Worm (Caenorhabditis elegans) whole organism, L2 larva: ENCODE results near the gene W02H5.8.

Source experiments
- C34F6.9 ChIP-seq: fragments of 150-350 bp; optimal IDR thresholded peaks from 2 replicates; lab custom pipeline; 2014; ENCODE audit warnings: missing biosample characterization, missing genetic modification characterization
- R02D3.7 ChIP-seq: fragments of 150-350 bp; optimal IDR thresholded peaks from 2 replicates; lab custom pipeline; 2014; ENCODE audit warnings: missing biosample characterization, missing genetic modification characterization
- Y55F3AM.14 ChIP-seq: fragments of 200-800 bp; sonication (Bioruptor generic); optimal IDR thresholded peaks from 2 replicates; lab custom pipeline; 2018; ENCODE audit warnings: mild to moderate bottlenecking, missing genetic modification characterization, missing compliant biosample characterization
- alr-1 ChIP-seq: fragments of 150-350 bp; optimal IDR thresholded peaks from 2 replicates; lab custom pipeline; 2014; ENCODE audit warnings: missing biosample characterization, missing genetic modification characterization
- aly-2 ChIP-seq: fragments of 150-350 bp; optimal IDR thresholded peaks from 2 replicates; lab custom pipeline; 2014; ENCODE audit warnings: missing biosample characterization, missing genetic modification characterization
- ama-1 ChIP-seq: fragments of 150-350 bp; optimal IDR thresholded peaks from 2 replicates; lab custom pipeline; 2018; ENCODE audit warnings: inconsistent platforms
- blmp-1 ChIP-seq: sonication (generic microtip); optimal IDR thresholded peaks from 2 replicates; lab custom pipeline; 2017; ENCODE audit warnings: missing genetic modification characterization, mild to moderate bottlenecking, missing compliant biosample characterization, antibody characterized with exemption, moderate library complexity; ENCODE audit not compliant: insufficient read depth
- ceh-16 ChIP-seq: fragments of 150-350 bp; optimal IDR thresholded peaks from 2 replicates; lab custom pipeline; 2014; ENCODE audit warnings: missing biosample characterization, missing genetic modification characterization
- ceh-82 ChIP-seq: fragments of 150-350 bp; optimal IDR thresholded peaks from 2 replicates; lab custom pipeline; 2014; ENCODE audit warnings: missing biosample characterization, missing genetic modification characterization
- crh-2 ChIP-seq: sonication (generic microtip); optimal IDR thresholded peaks from 2 replicates; lab custom pipeline; 2017; ENCODE audit warnings: missing biosample characterization, missing genetic modification characterization
- dmd-4 ChIP-seq: sonication (generic microtip); optimal IDR thresholded peaks from 2 replicates; lab custom pipeline; 2017; ENCODE audit warnings: missing biosample characterization, missing genetic modification characterization
- egl-27 ChIP-seq: sonication (generic microtip); optimal IDR thresholded peaks from 3 replicates; lab custom pipeline; 2017; ENCODE audit warnings: missing biosample characterization, missing genetic modification reagents, missing genetic modification characterization
- elt-1 ChIP-seq: fragments of 150-350 bp; optimal IDR thresholded peaks from 2 replicates; lab custom pipeline; 2014; ENCODE audit warnings: missing biosample characterization, missing genetic modification characterization
- elt-3 ChIP-seq: sonication (generic microtip); optimal IDR thresholded peaks from 2 replicates; lab custom pipeline; 2017; ENCODE audit warnings: missing biosample characterization, missing genetic modification characterization
- fos-1 ChIP-seq: fragments of 150-350 bp; optimal IDR thresholded peaks from 2 replicates; lab custom pipeline; 2014; ENCODE audit warnings: missing biosample characterization, missing genetic modification characterization
- lin-11 ChIP-seq: fragments of 150-350 bp; sonication (generic microtip); optimal IDR thresholded peaks from 2 replicates; lab custom pipeline; 2014; ENCODE audit warnings: missing biosample characterization, missing genetic modification characterization, inconsistent platforms, mixed read lengths
- lin-13 ChIP-seq: fragments of 150-350 bp; optimal IDR thresholded peaks from 2 replicates; lab custom pipeline; 2014; ENCODE audit warnings: missing biosample characterization, missing genetic modification reagents, missing genetic modification characterization
- lsy-2 ChIP-seq, 2 experiments: fragments of 150-350 bp in 1 of 2; sonication (generic microtip) in 1 of 2; optimal IDR thresholded peaks; 2 replicates each; lab custom pipeline; 2014 to 2017; ENCODE audit warnings: missing biosample characterization in 2 of 2, missing genetic modification characterization in 2 of 2
- mab-5 ChIP-seq: fragments of 150-350 bp; optimal IDR thresholded peaks from 2 replicates; lab custom pipeline; 2014; ENCODE audit warnings: missing biosample characterization, missing genetic modification characterization
- mbf-1 ChIP-seq: sonication (generic microtip); optimal IDR thresholded peaks from 2 replicates; lab custom pipeline; 2017; ENCODE audit warnings: missing biosample characterization, missing genetic modification characterization
- mdl-1 ChIP-seq, 2 experiments: fragments of 150-350 bp in 1 of 2; sonication (generic microtip) in 1 of 2; optimal IDR thresholded peaks; 2 replicates each; lab custom pipeline; 2017; ENCODE audit warnings: missing biosample characterization in 2 of 2, missing genetic modification characterization in 2 of 2
- nhr-10 ChIP-seq: sonication (generic microtip); optimal IDR thresholded peaks from 2 replicates; lab custom pipeline; 2017; ENCODE audit warnings: missing biosample characterization, missing genetic modification characterization
- nhr-11 ChIP-seq: fragments of 150-350 bp; optimal IDR thresholded peaks from 2 replicates; lab custom pipeline; 2014; ENCODE audit warnings: missing biosample characterization, missing genetic modification characterization
- nhr-21 ChIP-seq: fragments of 150-350 bp; optimal IDR thresholded peaks from 2 replicates; lab custom pipeline; 2014; ENCODE audit warnings: missing biosample characterization, missing genetic modification characterization
- nhr-25 ChIP-seq: fragments of 150-350 bp; sonication (generic microtip); optimal IDR thresholded peaks from 3 replicates; lab custom pipeline; 2014; ENCODE audit warnings: missing biosample characterization, missing genetic modification characterization
- nhr-6 ChIP-seq: fragments of 150-350 bp; optimal IDR thresholded peaks from 2 replicates; lab custom pipeline; 2014; ENCODE audit warnings: missing biosample characterization, missing genetic modification characterization
- sem-4 ChIP-seq: fragments of 150-350 bp; optimal IDR thresholded peaks from 2 replicates; lab custom pipeline; 2014; ENCODE audit warnings: missing biosample characterization, missing genetic modification reagents, missing genetic modification characterization
- skn-1 ChIP-seq: sonication (generic microtip); optimal IDR thresholded peaks from 2 replicates; lab custom pipeline; 2017; ENCODE audit warnings: missing biosample characterization, missing genetic modification characterization
- unc-39 ChIP-seq: fragments of 150-350 bp; optimal IDR thresholded peaks from 2 replicates; lab custom pipeline; 2014; ENCODE audit warnings: missing biosample characterization, missing genetic modification characterization
- unc-62 ChIP-seq: fragments of 150-350 bp; optimal IDR thresholded peaks from 2 replicates; lab custom pipeline; 2014; ENCODE audit warnings: missing biosample characterization, missing genetic modification reagents, missing genetic modification characterization
- zag-1 ChIP-seq: fragments of 150-350 bp; optimal IDR thresholded peaks from 2 replicates; lab custom pipeline; 2014; ENCODE audit warnings: missing biosample characterization, missing genetic modification characterization
- ztf-1 ChIP-seq: fragments of 200-800 bp; sonication (Bioruptor generic); conservative IDR thresholded peaks from 2 replicates; pipeline ENCODE4 v1.3.6; 2022; ENCODE audit warnings: missing genetic modification characterization, missing compliant biosample characterization
- ztf-11 ChIP-seq: sonication (generic microtip); optimal IDR thresholded peaks from 2 replicates; lab custom pipeline; 2017; ENCODE audit warnings: missing biosample characterization, missing genetic modification characterization
- ztf-4 ChIP-seq: fragments of 150-350 bp; optimal IDR thresholded peaks from 2 replicates; lab custom pipeline; 2014; ENCODE audit warnings: missing biosample characterization, missing genetic modification characterization

W02H5.8 gene

ce11 chrV:2650980-2651379 lies 1.5 kb downstream of the W02H5.8 start:
- TF ChIP-seq lsy-2 (tag; optimal IDR thresholded peaks at IDR 0.05; lab: Kevin White, UChicago) (no peak), Y55F3AM.14 (GFP tag; lab: Kevin White, UChicago) (no peak), elt-1 (tag; lab: Kevin White, UChicago) (no peak), crh-2 (tag; lab: Kevin White, UChicago) (no peak), nhr-11 (tag; lab: Kevin White, UChicago) (no peak), mab-5 (tag; lab: Kevin White, UChicago) (no peak), aly-2 (tag; lab: Kevin White, UChicago) (no peak)

ce11 chrV:2647222-2647796 lies 5.1 kb downstream of the W02H5.8 start:
- TF ChIP-seq blmp-1 (no peak), nhr-25 (tag; lab: Kevin White, UChicago) (no peak), Y55F3AM.14 (GFP tag; lab: Kevin White, UChicago) (no peak), elt-1 (tag; lab: Kevin White, UChicago) (no peak)

ce11 chrV:2646067-2646466 lies 6.4 kb downstream of the W02H5.8 start:
- no peak for TF ChIP-seq R02D3.7 (tag; lab: Kevin White, UChicago)
- no peak for TF ChIP-seq blmp-1
- no peak for TF ChIP-seq unc-39 (tag; lab: Kevin White, UChicago)
- TF ChIP-seq elt-1 (tag; lab: Kevin White, UChicago): no peak
- no peak for TF ChIP-seq mdl-1 (tag; optimal IDR thresholded peaks at IDR 0.05; lab: Kevin White, UChicago)
- TF ChIP-seq Y55F3AM.14 (GFP tag; lab: Kevin White, UChicago): no peak
- TF ChIP-seq ztf-1 (GFP tag; lab: Robert Waterston, UW): no peak
- no peak for TF ChIP-seq nhr-21 (tag; lab: Kevin White, UChicago)
- TF ChIP-seq ceh-82 (tag; lab: Kevin White, UChicago): no peak
- no peak for TF ChIP-seq sem-4
- TF ChIP-seq dmd-4: no peak
- TF ChIP-seq ama-1 (lab: Kevin White, UChicago): no peak

DNA sequence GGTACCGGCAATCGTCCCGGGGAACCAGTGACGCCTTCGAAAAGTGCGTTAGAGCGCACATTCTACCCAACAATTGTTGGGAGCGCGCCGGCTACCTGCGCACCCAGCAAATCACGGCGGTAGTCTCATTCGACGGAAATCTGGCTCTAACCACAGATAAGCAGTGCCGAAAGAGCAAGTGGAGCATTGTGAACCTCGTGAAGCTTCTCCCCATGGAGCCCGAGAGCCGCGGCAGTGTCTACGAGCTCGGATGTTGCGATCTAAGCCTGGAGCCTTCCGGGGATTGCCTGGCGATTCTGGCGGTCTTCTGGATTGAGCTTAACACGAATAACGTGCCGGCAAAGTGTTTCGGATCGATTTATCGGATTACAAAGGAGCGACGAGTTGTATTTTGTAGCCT lies 13.0 kb downstream of the W02H5.8 start:
- TF ChIP-seq nhr-10 (no peak), fos-1 (tag; lab: Kevin White, UChicago) (no peak), skn-1 (tag; lab: Kevin White, UChicago) (no peak), zag-1 (tag; lab: Kevin White, UChicago) (no peak), lin-11 (no peak), aly-2 (tag; lab: Kevin White, UChicago) (no peak), R02D3.7 (tag; lab: Kevin White, UChicago) (no peak), dmd-4 (no peak), ceh-82 (tag; lab: Kevin White, UChicago) (no peak), ztf-4 (tag; lab: Kevin White, UChicago) (no peak), unc-62 (no peak), ztf-1 (GFP tag; lab: Robert Waterston, UW) (no peak), ama-1 (lab: Kevin White, UChicago) (no peak), C34F6.9 (tag; lab: Kevin White, UChicago) (no peak), egl-27 (tag; lab: Kevin White, UChicago) (no peak), mdl-1 (tag; optimal IDR thresholded peaks at IDR 0.05; lab: Kevin White, UChicago) (no peak), ceh-16 (tag; lab: Kevin White, UChicago) (no peak), mbf-1 (tag; lab: Kevin White, UChicago) (no peak)

- TF ChIP-seq elt-3 (tag; lab: Kevin White, UChicago): no peak
- TF ChIP-seq nhr-25 (tag; lab: Kevin White, UChicago): no peak
- no peak for TF ChIP-seq alr-1
- TF ChIP-seq nhr-11 (tag; lab: Kevin White, UChicago): no peak
- no peak for TF ChIP-seq ztf-11 (tag; lab: Kevin White, UChicago)
- TF ChIP-seq lin-13 (GFP tag; lab: Kevin White, UChicago): no peak
- TF ChIP-seq aly-2 (tag; lab: Kevin White, UChicago): no peak
- no peak for TF ChIP-seq zag-1 (tag; lab: Kevin White, UChicago)
- TF ChIP-seq ztf-1 (GFP tag; lab: Robert Waterston, UW): no peak
- no peak for TF ChIP-seq nhr-6 (tag; lab: Kevin White, UChicago)
- no peak for TF ChIP-seq ama-1 (lab: Kevin White, UChicago)
- no peak for TF ChIP-seq mab-5 (tag; lab: Kevin White, UChicago)
- no peak for TF ChIP-seq egl-27 (tag; lab: Kevin White, UChicago)
- no peak for TF ChIP-seq skn-1 (tag; lab: Kevin White, UChicago)
Observed at ce11 chrV:2639035-2639434, 13.4 kb downstream of the W02H5.8 start, which contains the start of gene W02H5.2. TSS of gene W02H5.2 (plus strand) at chrV:2639335.
